Fruit fly (Drosophila melanogaster) whole organism, embryonic: ENCODE data around the gene Ist1.

Source experiments
- Adf1 ChIP-seq: fragments of 200-800 bp; sonication (Bioruptor generic); IDR thresholded peaks from 2 replicates; pipeline ENCODE4 v1.3.6; 2022; ENCODE audit warnings: missing biosample characterization, missing genetic modification characterization
- CG10366 ChIP-seq: fragments of 200-800 bp; sonication (Bioruptor generic); IDR thresholded peaks from 2 replicates; pipeline ENCODE4 v1.3.6; 2022; ENCODE audit warnings: missing biosample characterization, missing genetic modification characterization
- CG12942 ChIP-seq: fragments of 200-800 bp; sonication (Bioruptor generic); optimal IDR thresholded peaks from 3 replicates; lab custom pipeline; 2016; ENCODE audit warnings: missing biosample characterization, missing genetic modification characterization
- CG14441 ChIP-seq: fragments of 200-800 bp; sonication (Bioruptor generic); IDR thresholded peaks from 2 replicates; pipeline ENCODE4 v1.3.6; 2022; ENCODE audit warnings: missing biosample characterization, missing genetic modification characterization
- CG14710 ChIP-seq: fragments of 200-800 bp; sonication (Bioruptor generic); optimal IDR thresholded peaks from 3 replicates; lab custom pipeline; 2019; ENCODE audit warnings: missing biosample characterization, mild to moderate bottlenecking, missing genetic modification characterization, moderate library complexity
- CG14965 ChIP-seq: fragments of 200-800 bp; sonication (Bioruptor generic); optimal IDR thresholded peaks from 2 replicates; lab custom pipeline; 2016; ENCODE audit warnings: missing biosample characterization, missing genetic modification characterization, borderline replicate concordance
- CG16813 ChIP-seq: fragments of 200-800 bp; sonication (Bioruptor generic); IDR thresholded peaks from 3 replicates; pipeline ENCODE4 v1.3.6; 2022; ENCODE audit warnings: missing biosample characterization, missing genetic modification characterization; ENCODE audit not compliant: partially characterized antibody
- CG18262 ChIP-seq: fragments of 200-800 bp; optimal IDR thresholded peaks from 3 replicates; lab custom pipeline; 2019; ENCODE audit warnings: missing biosample characterization, mild to moderate bottlenecking, missing genetic modification characterization, moderate library complexity
- CG31388 ChIP-seq: fragments of 200-800 bp; sonication (Bioruptor generic); optimal IDR thresholded peaks from 2 replicates; lab custom pipeline; 2016; ENCODE audit warnings: missing biosample characterization, missing genetic modification characterization
- CG7987 ChIP-seq: fragments of 200-800 bp; sonication (Bioruptor generic); optimal IDR thresholded peaks from 2 replicates; lab custom pipeline; 2018; ENCODE audit warnings: missing biosample characterization, mild to moderate bottlenecking, missing genetic modification characterization, moderate library complexity
- CG8281 ChIP-seq: fragments of 200-800 bp; sonication (Bioruptor generic); optimal IDR thresholded peaks from 2 replicates; lab custom pipeline; 2018; ENCODE audit warnings: missing biosample characterization, mild to moderate bottlenecking, missing genetic modification characterization, moderate library complexity
- CG8478 ChIP-seq: fragments of >200 bp; optimal IDR thresholded peaks from 2 replicates; lab custom pipeline; 2018
- CoRest ChIP-seq: fragments of 200-800 bp; sonication (Bioruptor generic); optimal IDR thresholded peaks from 3 replicates; lab custom pipeline; 2018; ENCODE audit warnings: missing biosample characterization, mild to moderate bottlenecking, missing genetic modification characterization, moderate library complexity
- Dbx ChIP-seq: fragments of 200-800 bp; sonication (Bioruptor generic); IDR thresholded peaks from 3 replicates; pipeline ENCODE4 v1.3.6; 2022; ENCODE audit warnings: missing biosample characterization, missing genetic modification characterization
- Dip2 ChIP-seq: fragments of 200-800 bp; sonication (Bioruptor generic); IDR thresholded peaks from 2 replicates; pipeline ENCODE4 v1.3.6; 2022; ENCODE audit warnings: missing biosample characterization, missing genetic modification characterization
- Gug ChIP-seq: fragments of 200-800 bp; sonication (Bioruptor generic); IDR thresholded peaks from 4 replicates; pipeline ENCODE4 v1.3.6; 2022; ENCODE audit warnings: missing biosample characterization, missing genetic modification characterization
- H2.0 ChIP-seq: fragments of 200-800 bp; sonication (Bioruptor generic); IDR thresholded peaks from 2 replicates; pipeline ENCODE4 v1.3.6; 2022; ENCODE audit warnings: missing biosample characterization, missing genetic modification characterization
- Hmr ChIP-seq: fragments of 200-800 bp; sonication (Bioruptor generic); optimal IDR thresholded peaks from 3 replicates; lab custom pipeline; 2017; ENCODE audit warnings: mild to moderate bottlenecking, missing biosample characterization, missing genetic modification reagents, missing genetic modification characterization
- MBD-R2 ChIP-seq: fragments of 200-800 bp; sonication (Bioruptor generic); IDR thresholded peaks from 2 replicates; pipeline ENCODE4 v1.3.6; 2022; ENCODE audit warnings: missing biosample characterization, missing genetic modification characterization
- Mad ChIP-seq: fragments of 200-800 bp; sonication (Bioruptor generic); optimal IDR thresholded peaks from 2 replicates; lab custom pipeline; 2016; ENCODE audit warnings: missing biosample characterization, missing genetic modification characterization
- Max ChIP-seq: fragments of 200-800 bp; sonication (Bioruptor generic); optimal IDR thresholded peaks from 2 replicates; lab custom pipeline; 2016; ENCODE audit warnings: missing biosample characterization, mild to moderate bottlenecking, missing genetic modification characterization
- Opbp ChIP-seq: fragments of 200-800 bp; sonication (Bioruptor generic); IDR thresholded peaks from 3 replicates; pipeline ENCODE4 v1.3.6; 2022; ENCODE audit warnings: missing biosample characterization, missing genetic modification characterization; ENCODE audit not compliant: partially characterized antibody
- Rx ChIP-seq: fragments of 200-800 bp; sonication (Bioruptor generic); IDR thresholded peaks from 2 replicates; pipeline ENCODE4 v1.3.6; 2022; ENCODE audit warnings: missing biosample characterization, missing genetic modification characterization
- Six4 ChIP-seq: fragments of 200-800 bp; sonication (Bioruptor generic); optimal IDR thresholded peaks from 2 replicates; lab custom pipeline; 2016; ENCODE audit warnings: missing biosample characterization, missing genetic modification characterization
- Sry-β ChIP-seq: fragments of 200-800 bp; sonication (Bioruptor generic); optimal IDR thresholded peaks from 2 replicates; lab custom pipeline; 2018; ENCODE audit warnings: missing biosample characterization, mild to moderate bottlenecking, missing genetic modification characterization, moderate library complexity
- Trl ChIP-seq, 3 experiments: fragments of >200 bp in 2 of 3; fragments of 200-800 bp in 1 of 3; sonication (Bioruptor generic) in 1 of 3; optimal IDR thresholded peaks; 2 replicates in 1 of 3; 3 replicates in 2 of 3; lab custom pipeline; 2016 to 2017; ENCODE audit warnings: missing biosample characterization in 1 of 3, missing genetic modification characterization in 1 of 3
- ap ChIP-seq: fragments of 200-800 bp; sonication (Bioruptor generic); IDR thresholded peaks from 2 replicates; pipeline ENCODE4 v1.3.6; 2022; ENCODE audit warnings: missing biosample characterization, missing genetic modification characterization
- crc ChIP-seq: fragments of 200-800 bp; sonication (Bioruptor generic); optimal IDR thresholded peaks from 2 replicates; lab custom pipeline; 2016; ENCODE audit warnings: missing biosample characterization, missing genetic modification characterization
- dan ChIP-seq: fragments of 200-800 bp; sonication (Bioruptor generic); IDR thresholded peaks from 2 replicates; pipeline ENCODE4 v1.3.6; 2022; ENCODE audit warnings: missing biosample characterization, missing genetic modification characterization
- dimm ChIP-seq: fragments of 200-800 bp; sonication (Bioruptor generic); IDR thresholded peaks from 2 replicates; pipeline ENCODE4 v1.3.6; 2022; ENCODE audit warnings: missing biosample characterization, missing genetic modification characterization
- disco-r ChIP-seq: fragments of 200-800 bp; sonication (Bioruptor generic); optimal IDR thresholded peaks from 2 replicates; lab custom pipeline; 2016; ENCODE audit warnings: missing biosample characterization, missing genetic modification characterization
- ems ChIP-seq: fragments of 200-800 bp; sonication (Bioruptor generic); optimal IDR thresholded peaks from 3 replicates; lab custom pipeline; 2016; ENCODE audit warnings: missing biosample characterization, missing genetic modification characterization
- fd3F ChIP-seq: fragments of 200-800 bp; sonication (Bioruptor generic); optimal IDR thresholded peaks from 2 replicates; lab custom pipeline; 2018; ENCODE audit warnings: missing biosample characterization, mild to moderate bottlenecking, missing genetic modification characterization, moderate library complexity
- gcm2 ChIP-seq: fragments of 200-800 bp; sonication (Bioruptor generic); optimal IDR thresholded peaks from 2 replicates; lab custom pipeline; 2016; ENCODE audit warnings: missing biosample characterization, missing genetic modification characterization
- gsb-n ChIP-seq: fragments of 200-800 bp; sonication (Bioruptor generic); optimal IDR thresholded peaks from 3 replicates; lab custom pipeline; 2018; ENCODE audit warnings: missing biosample characterization, mild to moderate bottlenecking, missing genetic modification characterization
- jigr1 ChIP-seq: fragments of 200-800 bp; sonication (Bioruptor generic); IDR thresholded peaks from 3 replicates; pipeline ENCODE4 v1.3.6; 2022; ENCODE audit warnings: missing biosample characterization, missing genetic modification characterization
- jumu ChIP-seq: fragments of 200-800 bp; sonication (Bioruptor generic); optimal IDR thresholded peaks from 3 replicates; lab custom pipeline; 2016; ENCODE audit warnings: missing biosample characterization, missing genetic modification characterization
- kay ChIP-seq: fragments of 200-800 bp; sonication (Bioruptor generic); optimal IDR thresholded peaks from 2 replicates; lab custom pipeline; 2016; ENCODE audit warnings: missing biosample characterization, missing genetic modification characterization
- knrl ChIP-seq: fragments of 200-800 bp; sonication (Bioruptor generic); IDR thresholded peaks from 3 replicates; pipeline ENCODE4 v1.3.6; 2022; ENCODE audit warnings: missing biosample characterization, missing genetic modification characterization; ENCODE audit not compliant: partially characterized antibody
- luna ChIP-seq: fragments of 200-800 bp; sonication (Bioruptor generic); optimal IDR thresholded peaks from 2 replicates; lab custom pipeline; 2016; ENCODE audit warnings: missing biosample characterization, missing genetic modification characterization
- pnt ChIP-seq: fragments of 200-800 bp; sonication (Bioruptor generic); optimal IDR thresholded peaks from 3 replicates; lab custom pipeline; 2016; ENCODE audit warnings: missing biosample characterization, missing genetic modification characterization
- psq ChIP-seq: fragments of 200-800 bp; sonication (Bioruptor generic); optimal IDR thresholded peaks from 2 replicates; lab custom pipeline; 2017; ENCODE audit warnings: missing biosample characterization, missing genetic modification characterization
- row ChIP-seq: fragments of 200-800 bp; sonication (Bioruptor generic); IDR thresholded peaks from 3 replicates; pipeline ENCODE4 v1.3.6; 2022; ENCODE audit warnings: missing biosample characterization, missing genetic modification characterization
- sna ChIP-seq: fragments of 200-800 bp; sonication (Bioruptor generic); IDR thresholded peaks from 2 replicates; pipeline ENCODE4 v1.3.6; 2022; ENCODE audit warnings: missing biosample characterization, missing genetic modification characterization; ENCODE audit not compliant: partially characterized antibody
- ssp ChIP-seq: fragments of 200-800 bp; sonication (Bioruptor generic); IDR thresholded peaks from 2 replicates; pipeline ENCODE4 v1.3.6; 2022; ENCODE audit warnings: missing biosample characterization, missing genetic modification characterization
- tap ChIP-seq: fragments of 200-800 bp; optimal IDR thresholded peaks from 3 replicates; lab custom pipeline; 2019; ENCODE audit warnings: missing biosample characterization, mild to moderate bottlenecking, missing genetic modification characterization, moderate library complexity
- tio ChIP-seq: fragments of 200-800 bp; sonication (Bioruptor generic); optimal IDR thresholded peaks from 2 replicates; lab custom pipeline; 2017; ENCODE audit warnings: missing biosample characterization, missing genetic modification characterization, inconsistent platforms
- tll ChIP-seq, 2 experiments: fragments of 200-800 bp in 1 of 2; fragments of >200 bp in 1 of 2; sonication (Bioruptor generic) in 1 of 2; optimal IDR thresholded peaks; 2 replicates each; lab custom pipeline; 2017 to 2019; ENCODE audit warnings: missing biosample characterization in 2 of 2, missing genetic modification characterization in 2 of 2, mild to moderate bottlenecking in 1 of 2, moderate library complexity in 1 of 2
- vnd ChIP-seq: fragments of 200-800 bp; sonication (Bioruptor generic); IDR thresholded peaks from 3 replicates; pipeline ENCODE4 v1.3.6; 2022; ENCODE audit warnings: missing biosample characterization, missing genetic modification characterization; ENCODE audit not compliant: partially characterized antibody
- z ChIP-seq: fragments of 200-800 bp; sonication (Bioruptor generic); IDR thresholded peaks from 3 replicates; pipeline ENCODE4 v1.3.6; 2022; ENCODE audit warnings: missing biosample characterization, missing genetic modification characterization

The Ist1 gene

dm6 chr3L:6706723-6707591, 49.3 kb downstream of the Ist1 start (continued):
- TF ChIP-seq Rx (GFP tag; lab: Robert Waterston, UW), result no peak; the same call in 1 of the 2 replicates
- no peak for TF ChIP-seq tap (tag; lab: Kevin White, UChicago)
- TF ChIP-seq CG14441 (GFP tag; lab: Robert Waterston, UW), result no peak
- no peak for TF ChIP-seq disco-r (GFP tag; lab: Kevin White, UChicago)
- no peak for TF ChIP-seq tll (GFP tag; optimal IDR thresholded peaks at IDR 0.05; lab: Kevin White, UChicago)
- no peak for TF ChIP-seq Max
- no peak for TF ChIP-seq ssp (GFP tag; lab: Robert Waterston, UW)
- 0 out of 4 replicates have a peak, but pooled peaks have one; percentile 22 for TF ChIP-seq Gug (GFP tag; lab: Robert Waterston, UW)
- no peak for TF ChIP-seq jumu
- no peak for TF ChIP-seq dan (GFP tag; lab: Robert Waterston, UW)
- TF ChIP-seq CG8478 (lab: Kevin White, UChicago), result no peak
- TF ChIP-seq ems (GFP tag; lab: Kevin White, UChicago), result no peak
- no peak for TF ChIP-seq CG14710 (tag; lab: Kevin White, UChicago)
- TF ChIP-seq knrl, result no peak
- no peak for TF ChIP-seq psq (GFP tag; lab: Kevin White, UChicago)
- TF ChIP-seq Trl (optimal IDR thresholded peaks at IDR 0.05; lab: Kevin White, UChicago), result no peak
- TF ChIP-seq Trl (GFP tag; optimal IDR thresholded peaks at IDR 0.05; lab: Kevin White, UChicago), result no peak
- TF ChIP-seq CG12942 (GFP tag; lab: Kevin White, UChicago), result no peak
- TF ChIP-seq gsb-n (tag; lab: Kevin White, UChicago), result no peak
- no peak for TF ChIP-seq ap (GFP tag; lab: Robert Waterston, UW)
- no peak for TF ChIP-seq Opbp (GFP tag; lab: Robert Waterston, UW)
- TF ChIP-seq Adf1 (GFP tag; lab: Robert Waterston, UW), result no peak
- no peak for TF ChIP-seq Mad (GFP tag; lab: Kevin White, UChicago)
- TF ChIP-seq vnd (GFP tag; lab: Robert Waterston, UW), result no peak
- TF ChIP-seq CG14965 (GFP tag; lab: Kevin White, UChicago), result no peak
- no peak for TF ChIP-seq tio (GFP tag; lab: Kevin White, UChicago)
- TF ChIP-seq Dbx (GFP tag; lab: Robert Waterston, UW), result 0 out of 3 replicates have a peak, but pooled peaks have one; percentile 13
- no peak for TF ChIP-seq sna (GFP tag; lab: Robert Waterston, UW)
- TF ChIP-seq CG8281, result no peak
- no peak for TF ChIP-seq Sry-β (GFP tag; lab: Kevin White, UChicago)
- TF ChIP-seq pnt (GFP tag; lab: Kevin White, UChicago), result no peak
- no peak for TF ChIP-seq jigr1 (GFP tag; lab: Robert Waterston, UW)
- no peak for TF ChIP-seq CG7987
- no peak for TF ChIP-seq CG18262 (tag; lab: Kevin White, UChicago)
- no peak for TF ChIP-seq CG31388
- no peak for TF ChIP-seq Dip2
- TF ChIP-seq Six4 (GFP tag; lab: Kevin White, UChicago), result no peak
- TF ChIP-seq dimm (GFP tag; lab: Robert Waterston, UW), result no peak
- no peak for TF ChIP-seq CG16813 (GFP tag; lab: Robert Waterston, UW)
- no peak for TF ChIP-seq gcm2 (GFP tag; lab: Kevin White, UChicago)
- TF ChIP-seq fd3F (GFP tag; lab: Kevin White, UChicago), result no peak
- TF ChIP-seq luna, result no peak
- TF ChIP-seq H2.0, result no peak
- TF ChIP-seq z, result no peak
- TF ChIP-seq kay (GFP tag; lab: Kevin White, UChicago), result no peak
- TF ChIP-seq crc, result no peak
- TF ChIP-seq Hmr (GFP tag; lab: Kevin White, UChicago), result no peak
- TF ChIP-seq CG10366 (GFP tag; lab: Robert Waterston, UW), result no peak
- TF ChIP-seq CoRest (tag; lab: Kevin White, UChicago), result peak; percentile 35
- TF ChIP-seq row, result peak; percentile 39; the same call in 2 of the 3 replicates
- TF ChIP-seq MBD-R2 (GFP tag; lab: Robert Waterston, UW), result no peak
